Fruit fly (Drosophila melanogaster) whole organism, embryonic: ENCODE measurements around the gene cac.

Source experiments
- Atf-2 ChIP-seq: fragments of 200-800 bp; sonication (Bioruptor generic); optimal IDR thresholded peaks from 2 replicates; lab custom pipeline; 2016; ENCODE audit warnings: missing biosample characterization, missing genetic modification characterization
- CG1024 ChIP-seq: fragments of 200-800 bp; sonication (Bioruptor generic); IDR thresholded peaks from 2 replicates; pipeline ENCODE4 v1.3.6; 2022; ENCODE audit warnings: missing biosample characterization, missing genetic modification characterization
- CG13624 ChIP-seq: fragments of 200-800 bp; sonication (Bioruptor generic); optimal IDR thresholded peaks from 2 replicates; lab custom pipeline; 2016; ENCODE audit warnings: missing biosample characterization, missing genetic modification characterization
- CG1529 ChIP-seq: fragments of 200-800 bp; sonication (Bioruptor generic); optimal IDR thresholded peaks from 3 replicates; lab custom pipeline; 2018; ENCODE audit warnings: missing biosample characterization, missing genetic modification characterization
- CG2889 ChIP-seq: fragments of 200-800 bp; sonication (Bioruptor generic); IDR thresholded peaks from 3 replicates; pipeline ENCODE4 v1.3.6; 2022; ENCODE audit warnings: missing biosample characterization, missing genetic modification characterization
- CG3281 ChIP-seq: fragments of 200-800 bp; sonication (Bioruptor generic); optimal IDR thresholded peaks from 3 replicates; lab custom pipeline; 2017; ENCODE audit warnings: missing biosample characterization, mild to moderate bottlenecking, missing genetic modification characterization
- CG4617 ChIP-seq: fragments of 200-800 bp; sonication (Bioruptor generic); optimal IDR thresholded peaks from 3 replicates; lab custom pipeline; 2016; ENCODE audit warnings: missing biosample characterization, missing genetic modification characterization, borderline replicate concordance
- CG8478 ChIP-seq: fragments of >200 bp; optimal IDR thresholded peaks from 2 replicates; lab custom pipeline; 2018
- CG9609 ChIP-seq: fragments of 200-800 bp; sonication (Bioruptor generic); optimal IDR thresholded peaks from 3 replicates; lab custom pipeline; 2016; ENCODE audit warnings: missing biosample characterization, missing genetic modification characterization
- Elba2 ChIP-seq: fragments of 200-800 bp; sonication (Bioruptor generic); optimal IDR thresholded peaks from 3 replicates; lab custom pipeline; 2016; ENCODE audit warnings: missing biosample characterization, missing genetic modification characterization
- Meics ChIP-seq: fragments of 200-800 bp; sonication (Bioruptor generic); optimal IDR thresholded peaks from 2 replicates; lab custom pipeline; 2017; ENCODE audit warnings: missing biosample characterization, mild to moderate bottlenecking, missing genetic modification characterization
- da ChIP-seq: fragments of 200-800 bp; sonication (Bioruptor generic); optimal IDR thresholded peaks from 2 replicates; lab custom pipeline; 2016; ENCODE audit warnings: missing biosample characterization, missing genetic modification characterization
- sr ChIP-seq: fragments of 200-800 bp; sonication (Bioruptor generic); IDR thresholded peaks from 3 replicates; pipeline ENCODE4 v1.3.6; 2022; ENCODE audit warnings: missing biosample characterization, missing genetic modification characterization
- tup ChIP-seq: fragments of 200-800 bp; sonication (Bioruptor generic); optimal IDR thresholded peaks from 2 replicates; lab custom pipeline; 2016; ENCODE audit warnings: missing biosample characterization, mild to moderate bottlenecking, missing genetic modification characterization, moderate library complexity

DNA sequence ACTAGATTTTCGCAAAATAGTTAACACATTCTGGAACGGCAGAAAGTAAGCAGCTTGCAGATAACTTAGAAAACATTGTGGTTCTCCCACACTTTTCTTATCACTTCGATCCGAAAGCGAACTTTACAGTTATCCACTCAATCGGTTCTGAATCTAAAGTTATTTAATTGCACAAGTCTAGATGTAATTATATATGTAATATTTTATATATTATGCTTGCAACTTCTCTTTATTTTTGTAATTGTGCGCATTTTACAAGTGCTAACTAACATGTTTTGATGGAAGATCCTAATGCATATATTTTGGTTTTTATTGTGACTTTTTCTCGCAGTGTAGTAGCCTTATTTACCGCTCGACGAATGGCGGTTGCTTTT lies 19.5 kb upstream of the cac start:
- TF ChIP-seq Meics (GFP tag; lab: Kevin White, UChicago) (no peak), CG2889 (GFP tag; lab: Robert Waterston, UW) (no peak), tup (GFP tag; lab: Kevin White, UChicago) (no peak), sr (no peak), Atf-2 (GFP tag; lab: Kevin White, UChicago) (no peak), CG13624 (GFP tag; lab: Kevin White, UChicago) (no peak), da (GFP tag; lab: Kevin White, UChicago) (no peak), CG8478 (no peak), CG4617 (GFP tag; lab: Kevin White, UChicago) (no peak), CG3281 (GFP tag; lab: Kevin White, UChicago) (peak; percentile 18), CG1529 (GFP tag; lab: Kevin White, UChicago) (no peak), CG1024 (GFP tag; lab: Robert Waterston, UW) (no peak), Elba2 (GFP tag; lab: Kevin White, UChicago) (no peak), CG9609 (GFP tag; lab: Kevin White, UChicago) (no peak)
